Fruit fly (Drosophila melanogaster): Measurements from ENCODE around the gene kra.

Gene kra

dm6 chr3R:5591398-5591853, 9.5 kb downstream of the kra start, which contains the start of the genes noi and Vha26 (continued):
- TF ChIP-seq dsx (GFP tag; optimal IDR thresholded peaks at IDR 0.05; ENCODE audit: poor library complexity, severe bottlenecking) (peak; percentile 38), CG15336 (GFP tag; IDR thresholded peaks at IDR 0.05) (no peak), Sox102F (GFP tag; optimal IDR thresholded peaks at IDR 0.05) (no peak), CG1621 (tag; optimal IDR thresholded peaks at IDR 0.05) (peak; percentile 9), dac (GFP tag; optimal IDR thresholded peaks at IDR 0.05) (no peak), CG6808 (GFP tag; optimal IDR thresholded peaks at IDR 0.05) (no peak)

dm6 chr3R:5588573-5588972, 12.4 kb downstream of the kra start, which contains the start of gene PolZ2:
Gene PolZ2 (plus strand): TSS chr3R:5588873.
- TF ChIP-seq Ets96B (tag; optimal IDR thresholded peaks at IDR 0.05) (no peak), spab (GFP tag; optimal IDR thresholded peaks at IDR 0.05) (no peak), vri (GFP tag; optimal IDR thresholded peaks at IDR 0.05) (no peak), CG11902 (GFP tag; optimal IDR thresholded peaks at IDR 0.05) (no peak), CG8632 (GFP tag; optimal IDR thresholded peaks at IDR 0.05) (no peak), fkh (GFP tag; optimal IDR thresholded peaks at IDR 0.05) (no peak), salr (GFP tag; optimal IDR thresholded peaks at IDR 0.05) (no peak), Ets21C (GFP tag; optimal IDR thresholded peaks at IDR 0.05) (no peak), CG6854 (GFP tag; optimal IDR thresholded peaks at IDR 0.05) (no peak)

DNA sequence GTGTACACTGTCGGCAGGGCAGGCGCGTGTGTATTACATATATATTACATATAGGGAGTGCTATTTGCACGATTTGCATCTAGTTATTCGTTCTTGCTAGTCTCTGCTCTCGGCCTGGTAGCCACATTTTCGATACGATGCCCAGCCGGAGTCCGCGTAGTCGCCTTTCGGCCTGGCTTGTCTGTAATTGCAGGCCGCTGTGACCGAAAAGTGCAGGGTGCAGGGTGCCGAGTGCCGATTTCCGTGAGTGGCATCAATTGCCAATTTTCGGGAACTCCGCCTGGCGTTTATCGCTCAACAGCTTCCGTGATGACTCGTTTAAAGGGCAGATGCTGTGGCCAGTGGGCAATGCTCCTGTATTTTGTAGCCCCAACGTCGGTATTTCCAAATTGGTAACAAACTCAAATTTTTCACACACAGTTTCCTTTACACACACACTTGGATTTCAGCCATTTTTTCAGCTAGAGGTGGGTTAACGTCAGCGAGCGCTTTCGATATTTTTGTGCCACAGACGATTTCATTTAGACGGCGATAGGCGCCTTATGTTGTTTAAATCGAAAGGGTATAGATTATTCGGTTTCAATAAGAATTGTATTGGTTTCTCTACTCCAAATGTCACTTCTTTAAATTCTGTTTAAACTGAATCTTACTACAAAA, 12.9 kb downstream of the kra start, which contains the start of gene CG2926:
Gene CG2926, minus strand, starts transcription at position 518 of the 657 bp plus-strand sequence.
- TF ChIP-seq fd59A (GFP tag; optimal IDR thresholded peaks at IDR 0.05) (no peak), CG16779 (tag; optimal IDR thresholded peaks at IDR 0.05) (no peak), topi (GFP tag; optimal IDR thresholded peaks at IDR 0.05) (no peak), pdm3 (GFP tag; optimal IDR thresholded peaks at IDR 0.05) (no peak), Blimp-1 (GFP tag; optimal IDR thresholded peaks at IDR 0.05) (no peak), Eip78C (GFP tag) (no peak), Hr4 (GFP tag; optimal IDR thresholded peaks at IDR 0.05) (no peak), acj6 (GFP tag; optimal IDR thresholded peaks at IDR 0.05) (no peak), Smox (GFP tag; optimal IDR thresholded peaks at IDR 0.05) (no peak), CG15336 (GFP tag; IDR thresholded peaks at IDR 0.05) (peak; percentile 28; the same call in 1 of the 2 replicates), CG9139 (GFP tag; optimal IDR thresholded peaks at IDR 0.05) (no peak), lz (GFP tag; optimal IDR thresholded peaks at IDR 0.05) (peak; percentile 40), CG1621 (tag; optimal IDR thresholded peaks at IDR 0.05) (no peak), CG8119 (GFP tag; IDR thresholded peaks at IDR 0.05) (no peak), CG11762 (GFP tag; optimal IDR thresholded peaks at IDR 0.05; ENCODE audit: insufficient read depth) (no peak), Met (GFP tag; optimal IDR thresholded peaks at IDR 0.05) (no peak), svp (GFP tag) (no peak), Gug (GFP tag; IDR thresholded peaks at IDR 0.05) (no peak), Hr38 (GFP tag; optimal IDR thresholded peaks at IDR 0.05) (no peak), CG6163 (GFP tag; IDR thresholded peaks at IDR 0.05) (no peak; the same call in 2 of the 3 replicates), CG31627 (GFP tag; optimal IDR thresholded peaks at IDR 0.05) (peak; percentile 18), esn (GFP tag; optimal IDR thresholded peaks at IDR 0.05) (peak; percentile 43), CG6854 (GFP tag; optimal IDR thresholded peaks at IDR 0.05) (peak; percentile 45), Sox15 (GFP tag; optimal IDR thresholded peaks at IDR 0.05) (no peak), CG10669 (GFP tag; optimal IDR thresholded peaks at IDR 0.05) (no peak), eg (GFP tag; IDR thresholded peaks at IDR 0.05) (no peak), cyc (GFP tag; optimal IDR thresholded peaks at IDR 0.05) (peak; percentile 31), Lpt (GFP tag; optimal IDR thresholded peaks at IDR 0.05) (no peak), vri (GFP tag; optimal IDR thresholded peaks at IDR 0.05) (no peak), fd85E (GFP tag; optimal IDR thresholded peaks at IDR 0.05) (no peak), CG6276 (GFP tag; optimal IDR thresholded peaks at IDR 0.05) (no peak), CG6808 (GFP tag; optimal IDR thresholded peaks at IDR 0.05) (no peak), CG4318 (GFP tag; optimal IDR thresholded peaks at IDR 0.05) (no peak), OdsH (GFP tag; optimal IDR thresholded peaks at IDR 0.05) (no peak), fkh (GFP tag; optimal IDR thresholded peaks at IDR 0.05) (no peak), CG6792 (GFP tag; optimal IDR thresholded peaks at IDR 0.05) (no peak), achi (GFP tag; optimal IDR thresholded peaks at IDR 0.05) (no peak), Hr39 (GFP tag; optimal IDR thresholded peaks at IDR 0.05) (no peak)

All from whole organism, prepupa.